Fruit fly (Drosophila melanogaster) S2 (cell line): ENCODE data around the gene CG42869.
"Not testable (repeated sequence)": the region's sequence is repeated elsewhere in the genome, so short reads cannot be mapped to it uniquely, and the experiment has no call there.

ENCODE experiments used
- CG8478 ChIP-seq: fragments of >200 bp; optimal IDR thresholded peaks from 2 replicates; lab custom pipeline; 2018
- CTCF ChIP-seq, 2 experiments: fragments of >200 bp; optimal IDR thresholded peaks; 2 replicates each; lab custom pipeline; 2018

The CG42869 gene

DNA sequence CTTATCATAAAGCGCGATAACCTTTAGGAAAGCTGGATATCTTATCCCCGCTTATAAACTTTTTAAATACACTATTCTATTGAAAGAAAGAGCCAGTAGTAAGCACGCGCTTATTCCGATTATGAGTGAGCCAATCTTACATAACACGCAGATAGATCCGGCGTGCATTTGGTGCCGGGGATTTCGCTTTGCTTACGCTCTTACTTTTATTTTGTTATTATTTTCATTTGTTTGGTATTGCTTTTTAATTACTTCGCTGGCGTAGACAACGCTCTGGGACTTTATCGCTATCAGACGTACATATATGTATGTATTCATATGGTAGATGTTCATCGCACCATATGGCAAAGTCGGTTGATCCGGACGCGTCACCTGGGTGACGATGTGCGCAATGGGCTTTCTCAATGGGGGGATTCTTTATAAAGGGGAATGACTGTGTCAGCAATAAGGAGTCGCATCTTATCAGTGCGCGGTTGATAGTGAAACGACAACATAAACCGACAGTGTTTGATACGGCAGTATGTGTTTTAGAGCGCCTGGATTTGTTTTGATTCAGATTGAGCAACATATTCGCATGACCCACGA is 4.2 kb upstream of the CG42869 start:
- no peak for TF ChIP-seq CG8478 (lab: Kevin White, UChicago)
- TF ChIP-seq CTCF (optimal IDR thresholded peaks at IDR 0.05; lab: Kevin White, UChicago): no peak

DNA sequence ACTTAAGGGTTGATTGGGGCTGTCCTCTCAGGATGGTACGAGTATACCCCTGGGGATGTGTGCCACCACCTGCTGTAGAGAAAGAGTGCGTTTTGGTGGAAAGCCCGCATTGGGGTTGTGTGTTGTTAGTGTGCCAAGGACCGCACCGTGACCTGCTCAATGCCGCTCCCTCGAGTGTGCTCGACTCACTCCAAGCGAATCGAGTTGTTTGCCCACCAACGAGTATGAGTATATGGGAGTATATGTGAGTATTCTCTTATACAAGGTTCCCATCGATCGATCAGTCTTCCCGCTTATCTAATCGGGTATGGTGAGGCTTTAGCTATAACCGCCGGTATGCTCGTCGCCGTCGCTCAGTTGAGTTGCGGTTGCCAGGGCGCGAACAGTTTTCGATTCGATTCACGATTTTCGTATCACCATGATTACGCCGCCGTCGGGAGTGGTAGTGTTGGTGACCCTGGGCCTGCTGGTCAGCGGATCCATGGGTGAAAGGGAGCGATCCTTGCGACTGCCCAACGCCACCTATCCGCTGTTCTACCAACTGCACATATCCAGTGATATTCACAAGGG is 3.2 kb upstream of the CG42869 start, which contains the start of gene CG5849:
Gene CG5849, plus strand, starts transcription at position 356 of the 570 bp plus-strand sequence.
- TF ChIP-seq CG8478 (lab: Kevin White, UChicago) (no peak), CTCF (optimal IDR thresholded peaks at IDR 0.05; lab: Kevin White, UChicago) (no peak)

DNA sequence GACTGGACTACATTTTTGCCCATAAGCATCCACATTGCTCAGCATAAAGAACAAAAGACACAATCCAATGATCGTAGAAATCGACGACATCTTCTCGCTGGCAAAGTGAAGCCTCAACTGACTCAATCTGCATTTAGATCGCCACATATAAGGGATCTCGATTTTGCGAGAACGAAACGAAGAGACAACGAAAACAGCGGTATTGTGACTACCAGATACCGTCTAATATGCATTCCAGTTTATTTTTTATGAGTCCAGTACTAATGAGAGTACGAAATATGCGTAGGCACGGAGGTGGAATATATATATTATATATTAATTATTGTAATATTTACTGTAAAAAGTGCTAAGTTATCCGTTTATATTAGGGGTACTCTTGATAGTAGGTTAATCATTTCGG is 2.4 kb upstream of the CG42869 start, which contains the start of gene CG34034:
Gene CG34034, minus strand, starts transcription at position 101 of the 400 bp plus-strand sequence.
- no peak for TF ChIP-seq CTCF (optimal IDR thresholded peaks at IDR 0.05; lab: Kevin White, UChicago)

DNA sequence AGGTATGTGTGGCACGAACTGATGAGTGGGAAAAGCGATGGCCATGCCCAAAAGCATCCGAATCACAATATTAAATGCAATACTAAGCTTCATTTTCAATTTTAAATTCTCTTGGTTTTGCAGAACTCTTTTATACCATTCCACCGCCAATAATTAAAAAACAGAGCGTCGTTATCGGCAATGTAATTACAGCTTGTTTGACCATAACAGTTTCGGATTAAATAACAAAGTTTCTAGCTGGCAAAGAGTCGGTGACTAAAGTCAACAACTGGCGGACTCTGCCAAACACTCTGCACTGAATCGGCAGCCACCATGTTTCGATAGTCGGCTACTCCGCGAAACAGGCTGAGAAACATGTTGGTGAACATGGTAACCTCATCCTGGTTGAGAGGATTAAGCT is 615 bp upstream of the CG42869 start, which contains the start of gene CG42870:
Gene CG42870, minus strand, starts transcription at position 101 of the 400 bp plus-strand sequence.
- TF ChIP-seq CTCF (optimal IDR thresholded peaks at IDR 0.05; lab: Kevin White, UChicago) (no peak), CG8478 (lab: Kevin White, UChicago) (no peak)

DNA sequence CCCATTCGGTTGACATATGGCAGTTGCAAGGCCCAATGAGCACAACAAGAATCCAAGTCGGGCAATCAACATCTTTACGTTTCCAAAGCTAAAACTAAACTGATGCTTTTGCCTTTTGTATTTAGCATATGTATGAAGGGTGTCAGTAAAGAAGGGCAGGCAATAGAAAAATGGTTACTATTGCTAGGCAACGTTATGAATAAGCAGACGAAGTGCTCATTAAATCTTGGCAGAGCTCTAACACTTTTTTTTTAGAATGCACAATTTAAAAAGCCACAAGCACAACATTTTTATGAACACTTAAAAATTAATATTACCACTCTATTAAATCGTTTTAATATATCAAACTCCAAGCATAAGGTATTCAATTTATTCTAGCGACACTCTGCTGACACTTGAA is 453 bp downstream of the CG42869 start, which contains the start of gene Sfp93F:
Gene Sfp93F, minus strand, starts transcription at position 101 of the 400 bp plus-strand sequence.
- TF ChIP-seq CTCF (optimal IDR thresholded peaks at IDR 0.05; lab: Kevin White, UChicago); CG8478 (lab: Kevin White, UChicago): not testable (repeated sequence)

DNA sequence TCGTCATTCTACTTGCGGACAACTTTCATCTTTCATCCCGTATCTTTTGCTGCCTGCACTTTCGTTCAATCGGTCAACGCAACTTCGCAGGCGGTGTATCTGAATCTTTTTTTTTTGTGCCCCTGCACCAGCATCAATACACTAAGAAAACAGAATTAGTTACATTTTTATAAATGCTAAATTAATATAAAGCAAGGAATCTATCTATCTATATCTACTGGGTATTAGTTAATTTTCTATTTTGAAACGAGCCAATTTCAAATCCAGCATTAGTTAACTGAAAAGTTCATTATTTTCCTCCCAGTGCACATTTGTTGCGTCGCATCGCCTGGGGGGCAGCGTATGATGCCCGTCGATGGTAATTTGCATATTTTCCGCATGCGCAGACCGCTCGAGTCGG is 3.7 kb downstream of the CG42869 start:
- TF ChIP-seq CG8478 (lab: Kevin White, UChicago) (no peak), CTCF (optimal IDR thresholded peaks at IDR 0.05; lab: Kevin White, UChicago) (no peak)

DNA sequence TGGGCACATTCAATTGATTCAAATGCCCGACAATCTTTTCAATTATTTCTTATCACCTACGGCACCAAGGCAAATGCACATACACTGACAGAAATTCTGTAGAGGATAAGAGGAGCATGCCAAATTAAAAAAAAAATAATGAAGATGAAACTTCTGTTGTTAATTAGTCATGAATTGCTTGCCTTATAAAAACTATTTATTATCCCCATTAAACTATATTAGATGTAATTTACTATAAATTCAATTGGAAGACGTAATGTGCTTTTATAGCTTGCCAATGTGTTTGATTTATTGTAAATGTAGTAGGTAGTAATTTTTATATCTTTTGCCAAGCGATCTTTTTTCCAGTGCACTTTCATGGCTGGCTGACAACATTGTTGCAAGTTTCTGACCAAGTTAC is 5.0 kb downstream of the CG42869 start:
- TF ChIP-seq CTCF (optimal IDR thresholded peaks at IDR 0.05; lab: Kevin White, UChicago): no peak
- no peak for TF ChIP-seq CG8478 (lab: Kevin White, UChicago)

DNA sequence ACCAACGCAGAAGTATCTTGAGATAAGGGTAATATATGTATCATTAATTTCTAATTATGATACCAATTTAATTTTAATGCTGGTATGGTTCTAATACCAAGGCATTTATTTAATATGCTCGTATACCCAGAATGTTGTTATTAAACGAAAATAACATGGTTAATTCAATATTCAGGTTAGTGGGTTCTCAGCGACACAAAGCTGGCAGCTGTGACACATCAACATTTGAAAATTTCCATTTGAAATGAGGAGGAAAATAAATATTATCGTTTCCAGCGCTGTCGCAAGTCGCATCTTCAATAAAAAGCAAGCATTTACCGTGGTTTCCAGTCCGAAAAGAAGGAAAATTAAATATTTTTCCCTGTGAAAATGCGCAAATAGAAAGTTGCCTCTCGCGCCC is 5.7 kb downstream of the CG42869 start:
- no peak for TF ChIP-seq CTCF (optimal IDR thresholded peaks at IDR 0.05; lab: Kevin White, UChicago)
- no peak for TF ChIP-seq CG8478 (lab: Kevin White, UChicago)

DNA sequence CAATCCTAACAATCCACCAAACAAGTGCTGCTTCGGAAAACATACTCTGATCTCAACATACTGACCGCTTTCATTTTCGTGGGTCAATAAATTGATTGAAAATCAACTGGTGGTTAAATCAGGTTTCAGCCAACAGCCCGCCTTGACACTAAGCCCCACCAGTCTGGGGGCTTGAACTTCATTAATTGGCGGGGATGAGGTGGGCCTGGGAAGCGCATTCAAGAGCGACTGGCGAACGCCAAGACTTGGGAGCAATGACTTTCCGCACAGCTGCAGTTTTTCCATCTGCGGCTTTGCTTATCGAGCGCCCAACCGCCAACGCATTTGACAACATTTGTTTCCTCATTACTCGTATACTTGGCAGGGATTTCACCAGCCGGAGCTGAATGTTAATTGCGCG is 10.1 kb downstream of the CG42869 start:
- TF ChIP-seq CTCF (optimal IDR thresholded peaks at IDR 0.05; lab: Kevin White, UChicago): no peak
- no peak for TF ChIP-seq CG8478 (lab: Kevin White, UChicago)

DNA sequence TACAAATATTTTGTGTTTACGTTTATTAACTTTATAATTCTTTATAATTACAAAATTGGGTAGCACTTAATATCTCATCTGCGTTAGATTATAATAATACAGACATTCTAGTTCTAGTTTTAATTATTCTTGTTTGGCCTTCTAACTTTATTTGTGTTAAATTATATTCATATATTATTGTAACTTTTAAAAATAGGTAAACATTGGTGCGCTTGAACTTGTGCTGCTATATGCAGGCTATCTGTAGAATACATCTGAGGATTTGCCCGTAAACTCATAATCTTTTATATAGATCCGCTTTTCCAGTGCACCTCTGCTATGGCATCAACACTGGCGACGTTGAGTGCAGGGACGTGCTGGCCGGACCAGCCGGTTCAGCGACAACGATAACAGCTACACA is 14.2 kb downstream of the CG42869 start:
- TF ChIP-seq CTCF (optimal IDR thresholded peaks at IDR 0.05; lab: Kevin White, UChicago): no peak
- no peak for TF ChIP-seq CG8478 (lab: Kevin White, UChicago)

DNA sequence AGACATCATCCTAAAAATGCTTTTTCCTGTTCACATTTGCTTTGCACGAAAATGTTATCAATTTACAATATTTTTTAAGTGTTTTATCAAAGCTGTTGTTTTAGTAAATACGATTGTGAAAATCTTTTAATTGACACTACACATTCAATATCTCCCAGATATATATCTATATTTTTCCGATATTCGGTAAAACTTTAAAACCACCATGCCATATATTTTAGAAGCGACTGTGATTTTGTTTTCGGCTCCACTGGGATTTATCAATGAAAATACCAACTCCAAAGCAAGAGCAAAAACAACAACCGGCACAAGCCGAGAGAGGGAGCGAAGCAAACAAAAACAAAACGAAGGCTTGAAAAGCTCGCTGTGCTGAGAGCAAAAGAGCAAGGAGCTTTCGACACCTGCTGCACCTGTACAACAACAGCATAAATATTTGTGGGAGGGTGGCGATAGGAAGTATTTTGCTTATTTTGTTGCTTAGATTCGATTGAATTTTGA is 16.7 kb downstream of the CG42869 start:
- TF ChIP-seq CTCF (optimal IDR thresholded peaks at IDR 0.05; lab: Kevin White, UChicago) (no peak), CG8478 (lab: Kevin White, UChicago) (no peak)

DNA sequence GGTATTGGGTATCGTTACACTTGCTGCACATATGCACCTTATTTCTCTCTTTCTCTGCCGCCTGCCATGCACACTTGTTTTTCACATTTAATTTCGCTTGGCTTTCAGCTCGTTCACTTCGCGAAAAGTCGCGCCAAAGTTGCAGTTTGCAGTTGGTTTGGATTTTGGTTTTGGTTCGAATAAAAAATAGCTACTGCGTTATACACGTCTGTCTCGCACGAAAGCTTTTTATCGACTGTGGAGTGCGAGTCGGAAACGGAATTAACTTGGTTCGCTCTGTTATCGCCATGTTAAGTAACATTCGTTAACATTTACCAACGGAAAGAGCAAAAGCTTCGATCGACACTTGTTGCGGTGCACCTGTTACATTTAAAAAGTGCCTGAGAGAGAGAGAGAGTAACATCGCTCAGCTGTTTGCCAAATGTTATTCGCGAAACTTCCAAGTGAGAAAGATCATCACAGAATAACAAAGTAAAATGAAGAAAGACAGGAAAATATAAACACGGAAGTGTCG is 17.2 kb downstream of the CG42869 start, which contains the start of gene CG31176:
Gene CG31176, minus strand, starts transcription at position 241 of the 514 bp plus-strand sequence.
- no peak for TF ChIP-seq CG8478 (lab: Kevin White, UChicago)
- no peak for TF ChIP-seq CTCF (optimal IDR thresholded peaks at IDR 0.05; lab: Kevin White, UChicago)

DNA sequence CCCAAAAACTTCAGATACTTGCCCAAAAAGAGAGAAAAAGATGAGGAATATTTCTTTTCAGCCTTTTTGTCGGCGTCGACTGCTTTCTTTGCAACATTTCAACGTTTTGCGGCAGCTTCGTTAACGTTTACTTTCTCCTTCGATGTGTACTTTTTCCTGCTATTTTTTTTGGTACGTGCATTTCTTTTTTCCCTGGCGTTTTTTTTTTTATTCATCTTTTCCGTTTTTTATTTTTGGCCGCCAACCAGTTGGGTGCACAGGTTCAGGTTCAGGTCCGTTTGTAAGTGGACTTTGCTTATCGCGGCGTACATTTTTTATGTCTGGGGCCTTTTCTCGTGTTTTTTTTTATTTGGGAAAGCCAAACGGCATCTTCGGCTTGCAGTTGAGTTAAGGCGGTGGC is 32.2 kb downstream of the CG42869 start:
- TF ChIP-seq CTCF (optimal IDR thresholded peaks at IDR 0.05; lab: Kevin White, UChicago) (no peak), CG8478 (lab: Kevin White, UChicago) (no peak)

DNA sequence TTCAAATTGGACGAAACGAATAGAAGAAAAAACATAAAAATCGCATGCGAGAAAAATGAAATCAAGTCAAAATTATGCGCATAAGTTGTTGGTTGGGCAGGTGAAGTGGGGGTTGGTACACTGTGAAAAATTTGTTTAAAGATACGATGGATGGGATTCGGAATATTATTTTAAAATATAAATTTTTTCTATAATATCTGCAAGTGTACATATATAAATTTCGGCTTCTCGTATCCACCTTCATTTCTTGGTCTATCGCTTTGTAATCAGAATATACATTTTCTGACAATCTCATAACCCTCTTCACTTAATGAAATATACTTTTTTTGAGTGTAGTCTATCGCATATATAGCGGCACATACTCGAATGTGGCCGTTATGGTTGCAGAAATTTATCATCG is 33.3 kb downstream of the CG42869 start:
- no peak for TF ChIP-seq CG8478 (lab: Kevin White, UChicago)
- no peak for TF ChIP-seq CTCF (optimal IDR thresholded peaks at IDR 0.05; lab: Kevin White, UChicago)

DNA sequence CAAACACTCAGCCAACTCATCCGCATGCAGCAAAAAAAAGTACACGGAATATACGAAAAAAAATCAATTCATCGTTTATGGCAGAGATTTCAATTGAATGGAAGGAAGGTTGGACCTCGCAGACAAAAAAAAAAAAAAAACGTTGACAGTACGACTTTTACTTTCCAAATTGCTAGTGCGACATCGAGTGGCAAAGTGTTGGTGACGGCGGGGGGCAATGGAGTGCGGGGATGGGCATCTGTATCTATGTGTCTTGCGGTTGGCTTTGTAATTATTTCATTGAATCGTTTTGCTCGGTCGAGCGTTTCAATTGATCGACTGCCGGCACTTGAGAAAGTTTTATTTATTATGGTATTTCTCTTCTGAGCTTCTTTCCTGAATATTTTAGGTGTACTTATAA is 35.1 kb downstream of the CG42869 start:
- TF ChIP-seq CTCF (optimal IDR thresholded peaks at IDR 0.05; lab: Kevin White, UChicago): no peak
- no peak for TF ChIP-seq CG8478 (lab: Kevin White, UChicago)
